Worm (Caenorhabditis elegans) whole organism, L3 larva: Measurements from ENCODE around the gene C39B10.7.

Experiments
- R02D3.7 ChIP-seq: fragments of 150-350 bp; optimal IDR thresholded peaks from 2 replicates; lab custom pipeline; 2014; ENCODE audit warnings: missing biosample characterization, missing genetic modification characterization
- ZK546.5 ChIP-seq: sonication (generic microtip); optimal IDR thresholded peaks from 2 replicates; lab custom pipeline; 2017; ENCODE audit warnings: missing biosample characterization, missing genetic modification characterization
- aly-2 ChIP-seq: fragments of 150-350 bp; optimal IDR thresholded peaks from 2 replicates; lab custom pipeline; 2014; ENCODE audit warnings: missing biosample characterization, missing genetic modification characterization
- ceh-28 ChIP-seq: fragments of 150-350 bp; optimal IDR thresholded peaks from 2 replicates; lab custom pipeline; 2014; ENCODE audit warnings: missing biosample characterization, missing genetic modification reagents, missing genetic modification characterization
- ceh-82 ChIP-seq: fragments of 150-350 bp; optimal IDR thresholded peaks from 2 replicates; lab custom pipeline; 2014; ENCODE audit warnings: missing biosample characterization, missing genetic modification characterization
- ceh-9 ChIP-seq: sonication (generic microtip); optimal IDR thresholded peaks from 2 replicates; lab custom pipeline; 2018; ENCODE audit warnings: missing biosample characterization, missing genetic modification characterization
- daf-12 ChIP-seq: fragments of 150-350 bp; optimal IDR thresholded peaks from 2 replicates; lab custom pipeline; 2014; ENCODE audit warnings: missing biosample characterization, missing genetic modification reagents, missing genetic modification characterization
- egl-27 ChIP-seq: sonication (generic microtip); optimal IDR thresholded peaks from 4 replicates; lab custom pipeline; 2017; ENCODE audit warnings: missing biosample characterization, missing genetic modification reagents, missing genetic modification characterization
- egl-5 ChIP-seq: fragments of 150-350 bp; optimal IDR thresholded peaks from 2 replicates; lab custom pipeline; 2017; ENCODE audit warnings: missing biosample characterization, missing genetic modification reagents, missing genetic modification characterization, inconsistent platforms
- elt-2 ChIP-seq: sonication (generic microtip); optimal IDR thresholded peaks from 2 replicates; lab custom pipeline; 2016; ENCODE audit warnings: missing genetic modification reagents, mild to moderate bottlenecking, missing genetic modification characterization, missing compliant biosample characterization
- elt-3 ChIP-seq, 3 experiments: fragments of 150-350 bp in 1 of 3; sonication (generic microtip) in 2 of 3; optimal IDR thresholded peaks; 2 replicates in 2 of 3; 4 replicates in 1 of 3; lab custom pipeline; 2014 to 2017; ENCODE audit warnings: missing biosample characterization in 3 of 3, missing genetic modification characterization in 3 of 3
- eor-1 ChIP-seq, 2 experiments: fragments of 150-350 bp; optimal IDR thresholded peaks; 2 replicates each; lab custom pipeline; 2014 to 2018; ENCODE audit warnings: missing biosample characterization in 2 of 2, missing genetic modification characterization in 2 of 2
- fkh-10 ChIP-seq: sonication (generic microtip); optimal IDR thresholded peaks from 2 replicates; lab custom pipeline; 2017; ENCODE audit warnings: missing biosample characterization, missing genetic modification reagents, missing genetic modification characterization
- fkh-2 ChIP-seq: fragments of 150-350 bp; optimal IDR thresholded peaks from 2 replicates; lab custom pipeline; 2014; ENCODE audit warnings: missing biosample characterization, missing genetic modification reagents, missing genetic modification characterization
- hmg-11 ChIP-seq: sonication (generic microtip); optimal IDR thresholded peaks from 2 replicates; lab custom pipeline; 2016; ENCODE audit warnings: missing genetic modification characterization, missing compliant biosample characterization
- jun-1 ChIP-seq: fragments of 150-350 bp; optimal IDR thresholded peaks from 2 replicates; lab custom pipeline; 2014; ENCODE audit warnings: missing biosample characterization, missing genetic modification reagents, missing genetic modification characterization
- lin-15B ChIP-seq: fragments of 150-350 bp; optimal IDR thresholded peaks from 2 replicates; lab custom pipeline; 2014; ENCODE audit warnings: missing biosample characterization, missing genetic modification characterization
- lin-39 ChIP-seq: fragments of 150-350 bp; optimal IDR thresholded peaks from 2 replicates; lab custom pipeline; 2018; ENCODE audit warnings: missing biosample characterization, missing genetic modification reagents, missing genetic modification characterization
- mdl-1 ChIP-seq: fragments of 150-350 bp; optimal IDR thresholded peaks from 2 replicates; lab custom pipeline; 2014; ENCODE audit warnings: missing biosample characterization, missing genetic modification characterization
- nfya-1 ChIP-seq: sonication (generic microtip); optimal IDR thresholded peaks from 2 replicates; lab custom pipeline; 2017; ENCODE audit warnings: missing genetic modification characterization, mild to moderate bottlenecking, missing compliant biosample characterization, antibody characterized with exemption, moderate library complexity; ENCODE audit not compliant: insufficient read depth
- nhr-11 ChIP-seq: fragments of 150-350 bp; optimal IDR thresholded peaks from 2 replicates; lab custom pipeline; 2014; ENCODE audit warnings: missing biosample characterization, missing genetic modification characterization
- nhr-12 ChIP-seq: fragments of 150-350 bp; optimal IDR thresholded peaks from 2 replicates; lab custom pipeline; 2014; ENCODE audit warnings: missing biosample characterization, missing genetic modification characterization
- nhr-23 ChIP-seq: fragments of 150-350 bp; optimal IDR thresholded peaks from 2 replicates; lab custom pipeline; 2014; ENCODE audit warnings: missing biosample characterization, missing genetic modification reagents, missing genetic modification characterization
- nhr-237 ChIP-seq: fragments of 150-350 bp; optimal IDR thresholded peaks from 2 replicates; lab custom pipeline; 2014; ENCODE audit warnings: missing biosample characterization, missing genetic modification characterization
- nhr-67 ChIP-seq: fragments of 150-350 bp; optimal IDR thresholded peaks from 2 replicates; lab custom pipeline; 2014; ENCODE audit warnings: missing biosample characterization, missing genetic modification characterization
- pha-4 ChIP-seq: fragments of 150-350 bp; optimal IDR thresholded peaks from 2 replicates; lab custom pipeline; 2014; ENCODE audit warnings: missing biosample characterization, missing genetic modification reagents, missing genetic modification characterization
- pqm-1 ChIP-seq: fragments of 150-350 bp; optimal IDR thresholded peaks from 2 replicates; lab custom pipeline; 2017; ENCODE audit warnings: missing biosample characterization, missing genetic modification characterization, inconsistent platforms
- snpc-4 ChIP-seq: fragments of 150-350 bp; optimal IDR thresholded peaks from 2 replicates; lab custom pipeline; 2014; ENCODE audit warnings: missing biosample characterization, missing genetic modification characterization
- tbx-2 ChIP-seq: sonication (generic microtip); optimal IDR thresholded peaks from 2 replicates; lab custom pipeline; 2016; ENCODE audit warnings: mild to moderate bottlenecking, missing genetic modification characterization, missing compliant biosample characterization
- unc-62 ChIP-seq: fragments of 150-350 bp; sonication (generic microtip); optimal IDR thresholded peaks from 4 replicates; lab custom pipeline; 2014; ENCODE audit warnings: missing biosample characterization, missing genetic modification reagents, missing genetic modification characterization
- zag-1 ChIP-seq: fragments of 150-350 bp; optimal IDR thresholded peaks from 2 replicates; lab custom pipeline; 2014; ENCODE audit warnings: missing biosample characterization, missing genetic modification characterization
- ztf-4 ChIP-seq: fragments of 150-350 bp; optimal IDR thresholded peaks from 2 replicates; lab custom pipeline; 2014; ENCODE audit warnings: missing biosample characterization, missing genetic modification characterization

C39B10.7 gene

DNA sequence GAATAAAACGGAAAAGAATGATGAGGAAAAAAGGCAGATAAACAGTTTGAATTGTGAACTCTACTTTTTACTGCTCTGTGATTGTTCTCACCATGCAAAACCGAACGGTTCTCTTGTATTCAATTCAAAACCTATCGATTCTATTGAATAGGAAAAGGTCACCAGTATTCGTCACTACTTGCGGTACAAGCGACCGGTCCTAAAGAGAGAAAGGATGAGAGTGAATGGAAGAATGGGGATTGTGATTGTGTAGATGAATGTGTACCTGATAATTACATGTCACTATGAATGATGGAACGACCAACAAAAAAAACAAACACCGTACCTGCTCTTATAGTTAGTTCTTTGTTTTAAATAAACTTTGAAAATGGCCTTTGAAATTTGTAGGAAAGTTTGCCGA, 43.9 kb upstream of the C39B10.7 start:
- TF ChIP-seq nhr-12 (tag; lab: Kevin White, UChicago) (no peak), daf-12 (tag; lab: Kevin White, UChicago) (no peak), nhr-67 (tag; lab: Kevin White, UChicago) (no peak), pha-4 (tag; lab: Kevin White, UChicago) (no peak), egl-27 (tag; lab: Kevin White, UChicago) (no peak), nhr-23 (tag; lab: Kevin White, UChicago) (no peak), aly-2 (tag; lab: Kevin White, UChicago) (no peak), lin-15B (tag; lab: Kevin White, UChicago) (no peak), elt-2 (tag; lab: Kevin White, UChicago) (no peak)

DNA sequence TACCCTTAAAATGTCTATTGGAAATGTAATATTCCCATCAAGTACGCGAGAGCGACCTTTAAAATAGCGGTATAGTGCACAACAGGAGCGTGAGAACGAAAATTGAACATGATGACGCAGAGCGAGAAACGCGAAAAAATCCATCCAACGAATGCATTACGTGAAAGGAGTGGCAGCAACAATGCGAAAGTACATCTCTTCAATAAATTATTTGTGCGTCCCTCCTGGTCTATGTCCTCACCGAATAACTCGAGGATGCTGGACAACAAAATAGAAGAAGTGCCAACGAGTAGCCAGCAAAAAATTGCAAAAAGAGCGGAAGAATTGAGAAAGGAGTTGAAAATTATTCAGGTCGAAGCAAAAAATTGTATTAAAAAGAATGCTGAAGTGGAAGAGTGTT, 42.8 kb upstream of the C39B10.7 start:
- TF ChIP-seq nfya-1 (tag; lab: Kevin White, UChicago) (peak; percentile 3), nhr-237 (no peak)

DNA sequence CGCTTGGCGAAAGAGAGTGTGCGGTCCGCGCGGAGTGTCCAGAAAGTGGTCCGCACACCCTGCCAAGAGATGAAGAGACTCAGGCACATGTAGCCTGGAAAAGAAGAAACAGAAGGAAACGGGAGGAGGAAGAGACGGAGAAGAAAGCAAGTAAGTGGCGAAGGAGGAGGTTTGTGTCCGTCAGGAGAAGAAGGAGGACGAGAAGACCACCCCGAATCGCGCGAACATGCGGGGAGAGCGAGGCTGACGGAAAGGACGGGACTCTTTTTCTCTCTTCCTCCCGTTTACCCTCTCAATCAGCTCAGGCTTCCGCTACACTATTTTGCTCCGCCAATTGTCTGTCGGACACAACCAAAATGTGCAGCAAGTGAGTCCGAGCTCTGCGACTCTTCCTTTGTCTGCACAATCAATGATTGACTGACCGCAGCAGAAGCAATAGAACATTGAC, 41.2 kb upstream of the C39B10.7 start:
- TF ChIP-seq ztf-4 = no peak
- TF ChIP-seq tbx-2 (tag; lab: Kevin White, UChicago) = peak; percentile 82
- no peak for TF ChIP-seq ZK546.5 (tag; lab: Kevin White, UChicago)
- peak; percentile 81 for TF ChIP-seq hmg-11 (tag; lab: Kevin White, UChicago)
- TF ChIP-seq lin-39 (tag; lab: Kevin White, UChicago) = peak; percentile 94
- TF ChIP-seq mdl-1 (tag; lab: Kevin White, UChicago) = peak; percentile 58
- TF ChIP-seq unc-62 (GFP tag; lab: Kevin White, UChicago) = peak; percentile 23
- no peak for TF ChIP-seq jun-1
- TF ChIP-seq fkh-2 (tag; lab: Kevin White, UChicago) = no peak
- TF ChIP-seq nhr-11 (tag; lab: Kevin White, UChicago) = peak; percentile 83
- TF ChIP-seq R02D3.7 = peak; percentile 4
- TF ChIP-seq egl-5 (tag; lab: Kevin White, UChicago) = peak; percentile 72
- TF ChIP-seq fkh-10 (GFP tag; lab: Kevin White, UChicago) = peak; percentile 97
- TF ChIP-seq zag-1 = peak; percentile 79
- peak; percentile 40 for TF ChIP-seq lin-15B (tag; lab: Kevin White, UChicago)
- TF ChIP-seq ceh-82 (tag; lab: Kevin White, UChicago) = peak; percentile 56
- peak; percentile 26 for TF ChIP-seq pha-4 (tag; lab: Kevin White, UChicago)
- TF ChIP-seq nfya-1 (tag; lab: Kevin White, UChicago) = peak; percentile 86
- TF ChIP-seq snpc-4 (tag; lab: Kevin White, UChicago) = peak; percentile 30
- peak; percentile 63 for TF ChIP-seq ceh-28 (tag; lab: Kevin White, UChicago)

DNA sequence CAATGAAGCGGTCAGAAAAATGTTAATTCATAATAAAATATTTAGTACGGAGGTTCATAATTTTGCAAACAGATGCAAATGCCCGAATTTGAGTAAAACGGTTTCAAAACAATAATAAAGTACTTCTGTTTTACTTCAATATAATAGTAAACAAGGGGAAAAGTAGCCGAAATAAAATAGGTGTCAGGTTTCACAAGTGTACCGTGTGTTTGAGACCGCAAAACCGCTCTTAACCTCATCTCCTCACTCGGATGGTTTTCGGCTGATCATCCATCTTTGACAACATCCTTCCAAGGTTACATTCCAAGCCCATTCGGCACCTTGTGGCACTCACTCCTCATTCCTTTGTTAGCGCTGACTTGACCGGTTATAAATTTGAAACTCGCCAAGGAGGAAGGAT, 39.3 kb upstream of the C39B10.7 start:
- TF ChIP-seq pha-4 (tag; lab: Kevin White, UChicago) (no peak), ztf-4 (no peak), nhr-23 (tag; lab: Kevin White, UChicago) (no peak)

DNA sequence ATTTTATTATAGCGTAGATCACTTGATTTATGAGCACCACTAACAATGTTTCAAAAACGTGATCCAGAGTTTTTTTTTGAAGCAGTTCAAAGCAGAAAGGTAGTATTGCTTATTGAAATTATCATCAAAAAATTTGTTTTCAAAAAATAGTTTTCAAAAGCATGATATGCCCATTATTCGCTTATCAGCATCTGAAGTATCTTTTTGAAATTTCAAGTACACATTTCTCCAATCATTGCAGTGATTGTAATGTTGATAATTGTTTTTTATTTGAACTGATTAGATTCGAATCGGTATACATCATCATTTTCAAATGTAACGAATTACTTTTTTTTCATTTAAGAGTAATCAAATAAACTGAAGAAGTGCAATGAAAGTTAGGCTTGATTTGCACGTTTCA, 35.9 kb upstream of the C39B10.7 start:
- TF ChIP-seq nfya-1 (tag; lab: Kevin White, UChicago) = no peak
- TF ChIP-seq lin-15B (tag; lab: Kevin White, UChicago) = no peak
- peak; percentile 58 for TF ChIP-seq elt-2 (tag; lab: Kevin White, UChicago)
- peak; percentile 33 for TF ChIP-seq pqm-1
- TF ChIP-seq ceh-28 (tag; lab: Kevin White, UChicago) = no peak
- no peak for TF ChIP-seq elt-3 (tag; optimal IDR thresholded peaks at IDR 0.05; lab: Kevin White, UChicago)
- TF ChIP-seq pha-4 (tag; lab: Kevin White, UChicago) = no peak
- no peak for TF ChIP-seq unc-62 (GFP tag; lab: Kevin White, UChicago)
- TF ChIP-seq hmg-11 (tag; lab: Kevin White, UChicago) = no peak
- no peak for TF ChIP-seq nhr-11 (tag; lab: Kevin White, UChicago)
- no peak for TF ChIP-seq snpc-4 (tag; lab: Kevin White, UChicago)
- TF ChIP-seq nhr-67 (tag; lab: Kevin White, UChicago) = no peak
- no peak for TF ChIP-seq ceh-9 (tag; lab: Kevin White, UChicago)
- no peak for TF ChIP-seq lin-39 (tag; lab: Kevin White, UChicago)
- TF ChIP-seq eor-1 (tag; optimal IDR thresholded peaks at IDR 0.05; lab: Kevin White, UChicago) = no peak
